Fruit fly (Drosophila melanogaster) whole organism: ENCODE data around the gene Myo28B1.

ENCODE experiments used
- CG8478 ChIP-seq: fragments of >200 bp; optimal IDR thresholded peaks from 2 replicates; lab custom pipeline; 2018; ENCODE audit warnings: inconsistent platforms
- Dll ChIP-seq: fragments of >200 bp; optimal IDR thresholded peaks from 2 replicates; lab custom pipeline; 2017
- EcR ChIP-seq, 2 experiments: fragments of >200 bp; optimal IDR thresholded peaks; 2 replicates each; lab custom pipeline; 2017; ENCODE audit warnings: missing biosample characterization in 2 of 2, missing genetic modification characterization in 2 of 2, missing genetic modification reagents in 2 of 2
- pan ChIP-seq: fragments of >200 bp; optimal IDR thresholded peaks from 2 replicates; lab custom pipeline; 2017
- psq ChIP-seq: fragments of >200 bp; optimal IDR thresholded peaks from 2 replicates; lab custom pipeline; 2017
- usp ChIP-seq: fragments of >200 bp; optimal IDR thresholded peaks from 2 replicates; lab custom pipeline; 2017; ENCODE audit warnings: missing biosample characterization, missing genetic modification characterization, mixed read lengths

The Myo28B1 gene

DNA sequence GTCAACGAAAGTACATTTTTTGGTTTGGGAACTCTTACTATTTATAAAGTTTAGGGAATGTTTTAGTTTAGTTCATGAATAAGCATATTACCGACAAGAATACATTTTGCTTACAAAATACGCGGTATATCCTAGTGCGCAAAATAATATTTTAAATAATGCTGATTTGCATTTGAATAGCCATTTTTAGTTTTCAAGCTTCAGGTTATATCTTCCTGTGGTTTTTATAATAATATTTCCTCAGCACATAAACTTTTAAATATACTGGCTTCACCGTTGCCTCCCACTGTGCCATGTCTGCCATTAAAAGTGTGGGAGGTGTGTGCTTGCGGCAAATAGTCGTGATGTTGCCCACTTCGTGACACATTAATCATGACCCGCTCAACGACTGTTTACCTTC lies 5.8 kb upstream of the Myo28B1 start:
- TF ChIP-seq Dll (no peak), EcR (GFP tag; optimal IDR thresholded peaks at IDR 0.05; lab: Kevin White, UChicago) (no peak), usp (GFP tag; lab: Kevin White, UChicago) (no peak), psq (no peak), CG8478 (no peak), pan (lab: Kevin White, UChicago) (no peak)

DNA sequence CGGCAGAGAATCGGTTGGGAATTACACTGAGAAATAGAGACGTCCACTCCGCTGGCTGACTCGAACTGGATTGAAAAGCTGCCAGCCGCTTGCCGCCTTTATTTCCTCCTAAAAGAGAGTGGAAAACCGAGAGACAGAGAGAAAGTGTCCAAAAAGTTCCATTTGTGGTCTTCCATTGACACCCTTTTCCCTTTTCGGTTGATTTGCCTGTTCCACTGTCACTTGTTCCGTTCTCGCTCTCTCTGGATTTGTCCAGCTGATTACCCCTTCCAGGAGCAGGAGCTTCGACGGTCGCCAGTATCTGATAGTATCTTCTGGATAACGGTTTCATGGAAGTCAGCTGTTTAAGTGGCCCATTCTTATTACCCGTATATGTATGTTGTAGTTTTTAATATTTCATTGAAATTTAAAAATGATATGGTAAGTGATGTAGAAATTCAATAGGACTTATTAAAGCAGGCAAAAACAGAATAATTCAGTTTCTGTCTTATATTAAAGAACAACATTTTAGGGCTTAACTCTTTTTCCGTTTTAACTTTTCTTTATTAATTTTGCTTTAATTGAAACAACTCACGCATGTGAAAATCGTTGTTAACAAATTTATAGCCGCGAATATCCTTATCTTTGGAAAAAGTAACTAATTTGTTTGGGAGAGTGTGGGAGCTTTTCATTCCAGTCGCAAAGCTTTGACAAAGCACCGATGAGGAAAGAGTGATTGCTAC lies 9.3 kb downstream of the Myo28B1 start, which contains the start of gene Slob:
Gene Slob, minus strand, starts transcription at position 51 of the 722 bp plus-strand sequence.
- TF ChIP-seq psq = no peak
- no peak for TF ChIP-seq CG8478
- no peak for TF ChIP-seq usp (GFP tag; lab: Kevin White, UChicago)
- no peak for TF ChIP-seq pan (lab: Kevin White, UChicago)
- no peak for TF ChIP-seq Dll
- TF ChIP-seq EcR (GFP tag; optimal IDR thresholded peaks at IDR 0.05; lab: Kevin White, UChicago) = no peak

DNA sequence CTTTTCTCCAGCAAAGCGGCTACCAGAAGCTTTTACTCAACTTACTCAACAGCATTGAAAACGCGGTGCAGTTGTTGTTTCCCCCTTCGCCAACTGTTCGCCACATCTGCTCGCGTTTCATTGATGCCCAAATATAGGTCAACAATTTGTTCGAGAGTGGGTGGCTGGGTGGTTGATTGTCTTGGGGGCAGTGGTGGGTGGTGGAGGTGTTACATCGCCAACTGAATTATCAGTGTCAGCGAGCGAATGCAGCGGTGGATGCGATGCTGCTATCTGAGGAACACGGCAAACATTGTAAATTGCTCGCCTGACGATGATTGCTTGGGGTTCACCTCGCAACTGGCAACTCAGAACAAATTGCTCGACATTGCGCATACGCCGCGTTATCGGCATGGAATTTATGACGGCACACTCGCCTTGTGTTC lies 9.9 kb downstream of the Myo28B1 start:
- TF ChIP-seq EcR (GFP tag; optimal IDR thresholded peaks at IDR 0.05; lab: Kevin White, UChicago) = no peak
- TF ChIP-seq Dll = no peak
- TF ChIP-seq pan (lab: Kevin White, UChicago) = no peak
- no peak for TF ChIP-seq CG8478
- no peak for TF ChIP-seq usp (GFP tag; lab: Kevin White, UChicago)
- no peak for TF ChIP-seq psq

DNA sequence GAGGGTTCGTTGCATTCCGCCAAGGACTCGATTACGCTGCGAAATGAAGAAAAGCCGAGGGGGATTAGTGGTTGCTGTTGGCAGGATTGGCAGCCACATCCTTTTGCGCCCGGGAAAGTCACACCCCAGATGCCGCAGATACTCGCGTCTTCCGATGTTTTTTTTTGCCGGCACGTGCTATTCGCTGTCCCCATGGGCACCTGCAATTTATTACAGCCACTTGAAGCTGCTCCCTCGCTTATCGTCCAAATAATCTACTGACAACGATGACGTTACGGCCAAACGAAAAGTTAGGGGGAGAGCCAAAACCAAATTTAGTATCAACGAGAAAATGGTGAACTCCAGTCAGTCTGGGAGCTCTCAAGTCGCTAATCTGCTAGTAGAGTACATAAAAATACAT lies 11.1 kb downstream of the Myo28B1 start:
- no peak for TF ChIP-seq psq
- TF ChIP-seq CG8478 = no peak
- TF ChIP-seq usp (GFP tag; lab: Kevin White, UChicago) = no peak
- TF ChIP-seq EcR (GFP tag; optimal IDR thresholded peaks at IDR 0.05; lab: Kevin White, UChicago) = no peak
- TF ChIP-seq Dll = no peak
- TF ChIP-seq pan (lab: Kevin White, UChicago) = no peak

DNA sequence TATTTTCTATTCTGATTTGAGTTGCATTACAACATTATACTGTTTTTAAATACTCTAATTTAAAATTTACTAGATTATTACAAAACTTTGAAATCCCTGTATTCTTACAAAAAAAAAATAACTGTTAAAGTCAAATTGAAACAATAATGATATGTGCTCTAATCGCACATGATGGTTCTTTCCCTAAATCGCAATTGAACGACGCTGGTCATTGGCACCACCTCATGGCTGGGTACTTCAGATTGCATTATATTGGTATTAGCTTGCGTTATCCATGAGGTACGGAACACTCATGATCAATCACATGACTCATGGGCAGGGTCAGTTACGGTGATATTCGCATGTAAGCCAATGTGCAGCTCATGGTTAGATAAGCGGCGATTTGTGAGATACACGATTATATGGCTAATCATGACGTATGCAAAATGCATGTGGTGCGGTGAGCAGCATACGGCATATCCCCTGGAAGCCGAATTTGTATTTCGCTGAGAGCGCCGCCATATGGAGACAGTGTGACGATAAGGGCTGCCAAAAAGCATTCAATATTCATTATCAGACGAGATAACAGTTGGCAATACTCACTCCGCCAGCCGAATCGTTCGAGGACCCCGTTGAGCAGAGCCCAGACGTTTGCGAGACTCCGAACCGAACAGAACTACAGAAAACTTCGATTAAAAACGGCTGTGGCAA lies 12.4 kb downstream of the Myo28B1 start:
- TF ChIP-seq CG8478 = no peak
- TF ChIP-seq Dll = no peak
- TF ChIP-seq usp (GFP tag; lab: Kevin White, UChicago) = no peak
- no peak for TF ChIP-seq pan (lab: Kevin White, UChicago)
- no peak for TF ChIP-seq psq
- no peak for TF ChIP-seq EcR (GFP tag; optimal IDR thresholded peaks at IDR 0.05; lab: Kevin White, UChicago)

DNA sequence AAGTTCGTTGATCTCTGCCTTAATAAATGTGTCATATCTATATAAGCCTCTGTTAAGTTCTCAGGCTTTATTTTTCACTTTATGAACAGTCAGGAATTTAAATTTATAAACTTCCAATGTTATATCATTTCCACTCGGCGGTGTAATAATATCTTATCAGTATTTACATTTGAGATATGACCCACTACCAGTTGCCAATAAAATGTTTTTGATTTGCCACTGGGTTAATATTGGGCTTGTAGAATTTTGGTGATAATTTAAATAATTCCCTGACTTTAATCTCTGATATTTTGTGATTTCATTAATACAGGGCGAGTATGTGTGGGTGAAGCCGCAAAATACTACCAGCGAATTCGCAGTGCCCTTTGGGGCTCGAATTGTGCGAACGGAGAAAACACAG lies 14.5 kb downstream of the Myo28B1 start:
- no peak for TF ChIP-seq pan (lab: Kevin White, UChicago)
- no peak for TF ChIP-seq EcR (GFP tag; optimal IDR thresholded peaks at IDR 0.05; lab: Kevin White, UChicago)
- TF ChIP-seq psq = no peak

DNA sequence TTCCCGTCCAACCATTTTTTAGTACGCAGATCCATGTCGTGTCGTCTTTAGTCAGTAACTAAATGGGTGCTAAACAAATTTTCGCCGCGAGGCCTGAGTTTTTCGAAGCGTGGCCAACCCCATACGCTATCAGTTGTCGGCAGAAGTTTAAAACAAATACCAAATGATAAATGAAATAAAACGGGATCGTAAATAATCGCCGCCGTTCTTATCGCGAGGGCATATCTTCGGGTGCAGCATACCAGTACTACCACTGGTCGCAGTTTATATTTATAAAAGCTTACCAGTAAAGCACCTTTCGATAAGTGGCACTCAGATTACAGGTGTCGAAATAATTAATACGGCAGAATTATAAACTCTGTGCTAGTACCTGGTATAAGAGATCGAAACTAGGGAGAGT lies 19.4 kb downstream of the Myo28B1 start:
- TF ChIP-seq EcR (GFP tag; optimal IDR thresholded peaks at IDR 0.05; lab: Kevin White, UChicago) (no peak), usp (GFP tag; lab: Kevin White, UChicago) (no peak), pan (lab: Kevin White, UChicago) (no peak), psq (no peak), Dll (no peak), CG8478 (no peak)

DNA sequence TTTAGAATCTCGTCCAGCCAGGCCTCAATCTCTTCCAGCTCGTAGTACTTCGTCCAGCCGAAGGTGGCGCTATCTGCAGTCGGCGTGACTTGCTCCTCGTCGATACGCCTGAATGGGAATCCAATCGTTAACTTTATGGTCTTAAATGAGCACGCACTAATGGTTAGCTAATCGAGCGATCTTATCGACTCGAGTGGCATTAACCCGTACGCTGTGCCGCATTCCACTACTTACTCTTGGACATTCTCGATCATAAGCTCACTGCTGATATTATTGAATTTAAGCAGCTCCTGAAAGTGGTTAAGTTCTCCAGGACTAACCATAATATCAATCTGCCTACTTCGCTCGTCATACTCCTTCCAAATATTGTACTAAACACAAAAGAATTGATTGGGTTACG lies 24.6 kb downstream of the Myo28B1 start:
- no peak for TF ChIP-seq Dll
- no peak for TF ChIP-seq psq
- no peak for TF ChIP-seq CG8478
- TF ChIP-seq usp (GFP tag; lab: Kevin White, UChicago) = no peak
- no peak for TF ChIP-seq EcR (GFP tag; optimal IDR thresholded peaks at IDR 0.05; lab: Kevin White, UChicago)
- TF ChIP-seq pan (lab: Kevin White, UChicago) = no peak

DNA sequence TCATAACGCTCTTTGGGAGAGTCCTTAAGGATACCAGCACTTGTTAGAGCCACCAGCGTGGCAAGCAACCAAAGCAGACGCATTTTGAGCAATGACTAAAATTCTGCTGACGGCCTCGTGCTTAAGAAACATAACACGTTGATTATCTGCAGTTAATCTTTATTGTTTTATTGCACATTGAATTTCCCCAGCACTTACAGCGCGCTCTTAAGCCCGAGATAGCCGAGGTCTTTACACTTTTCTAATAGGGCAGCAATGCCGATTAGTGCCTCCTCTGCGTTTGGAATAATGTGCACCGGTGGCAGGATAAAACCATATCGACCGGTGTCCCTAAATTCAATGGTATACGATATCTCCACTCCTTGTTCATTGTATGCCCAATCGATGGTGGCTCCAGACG lies 25.1 kb downstream of the Myo28B1 start, which contains the start of gene CG18585:
Gene CG18585, minus strand, starts transcription at position 101 of the 400 bp plus-strand sequence.
- TF ChIP-seq psq (no peak), EcR (GFP tag; optimal IDR thresholded peaks at IDR 0.05; lab: Kevin White, UChicago) (no peak), CG8478 (no peak), Dll (no peak), usp (GFP tag; lab: Kevin White, UChicago) (no peak), pan (lab: Kevin White, UChicago) (no peak)

DNA sequence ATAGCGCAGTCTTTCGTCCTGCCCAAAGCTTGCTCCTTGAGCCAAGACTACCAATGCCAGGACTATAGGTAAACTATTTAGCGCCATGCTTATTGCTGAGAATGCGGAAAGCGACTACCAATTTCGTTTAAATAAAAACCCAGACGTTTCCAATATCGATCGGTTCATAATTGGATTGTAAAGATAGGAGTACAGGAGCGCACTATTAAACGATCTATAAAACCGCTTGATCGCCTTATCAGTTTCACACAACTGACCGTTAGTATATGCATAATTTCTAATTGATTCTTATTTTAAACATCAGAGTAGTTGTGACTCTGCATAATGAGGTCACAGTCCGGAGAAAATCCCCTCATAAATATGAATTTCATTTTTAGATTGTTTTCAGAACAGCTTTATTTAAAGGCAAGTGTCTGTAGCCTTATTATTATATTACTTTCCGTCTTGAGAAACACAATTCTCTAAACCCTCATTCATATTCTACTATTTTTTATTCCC lies 26.8 kb downstream of the Myo28B1 start, which contains the start of the genes CG7025 and CG43235:
Gene CG7025, minus strand, starts transcription at position 101 of the 498 bp plus-strand sequence.
Gene CG43235, plus strand, starts transcription at position 448 of the 498 bp plus-strand sequence.
- no peak for TF ChIP-seq usp (GFP tag; lab: Kevin White, UChicago)
- no peak for TF ChIP-seq pan (lab: Kevin White, UChicago)
- TF ChIP-seq CG8478 = no peak
- TF ChIP-seq Dll = no peak
- TF ChIP-seq psq = no peak
- TF ChIP-seq EcR (GFP tag; optimal IDR thresholded peaks at IDR 0.05; lab: Kevin White, UChicago) = no peak

DNA sequence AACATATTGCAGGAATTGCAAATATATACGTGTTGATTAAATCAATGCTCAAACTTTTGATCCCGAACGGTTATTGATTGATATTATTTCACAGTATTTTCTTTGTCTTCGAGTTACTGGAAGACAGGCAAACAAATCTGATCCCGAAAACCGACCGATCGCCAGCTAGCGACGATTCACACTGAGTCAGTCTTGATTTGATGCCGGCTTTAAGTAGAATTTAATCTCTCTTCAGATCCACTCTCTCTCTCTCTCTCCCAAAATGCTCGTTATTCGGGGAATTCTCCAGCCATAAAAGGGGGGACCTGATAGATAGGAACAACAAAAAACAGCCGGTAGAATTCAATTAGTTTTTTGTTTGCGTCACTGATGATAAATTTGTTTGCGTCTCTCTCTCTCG lies 35.6 kb downstream of the Myo28B1 start, which contains the start of gene Tep2:
Gene Tep2, minus strand, starts transcription at position 185 of the 400 bp plus-strand sequence.
- no peak for TF ChIP-seq CG8478
- TF ChIP-seq psq = no peak

DNA sequence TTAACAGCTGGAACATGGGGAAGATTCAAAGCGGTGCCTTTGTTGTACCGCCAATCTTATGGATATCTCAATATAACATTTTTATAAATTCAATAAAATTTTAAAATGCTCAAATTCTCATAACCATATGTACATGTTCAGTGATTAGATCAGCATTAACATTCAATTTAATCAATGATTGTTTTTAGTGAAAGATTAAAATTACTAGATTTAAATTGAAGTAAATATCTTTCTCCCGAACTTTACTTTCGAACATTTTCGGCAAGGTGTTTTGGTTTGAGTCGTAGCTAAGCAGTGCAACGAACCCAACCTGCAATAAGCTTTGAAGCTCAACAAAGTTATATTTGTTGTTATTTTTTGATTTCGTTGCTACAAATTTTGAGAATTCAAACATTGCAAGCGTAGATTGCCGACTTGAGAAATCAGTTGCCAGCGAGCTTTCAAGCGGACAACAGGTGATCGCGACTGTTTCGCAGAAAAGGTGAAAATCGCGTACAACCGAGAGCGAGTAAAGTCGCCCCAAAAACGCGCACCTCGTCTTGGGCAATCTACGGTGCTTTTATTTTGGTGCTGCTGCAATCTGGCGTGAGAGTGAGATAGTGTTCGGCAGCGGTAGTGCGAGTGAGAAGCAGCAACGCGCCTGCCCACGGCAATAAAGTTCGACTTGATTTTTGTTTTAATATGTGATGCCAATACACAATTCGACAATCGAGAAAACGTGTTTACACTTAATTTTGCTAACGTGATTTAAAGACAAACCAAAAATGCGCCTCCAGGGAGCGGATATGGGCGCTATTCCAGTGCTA lies 36.7 kb downstream of the Myo28B1 start, which contains the start of gene Tep3:
Gene Tep3, plus strand, starts transcription at position 423 of the 806 bp plus-strand sequence.
- TF ChIP-seq CG8478 (peak; percentile 3), psq (no peak)
